Fruit fly (Drosophila melanogaster) whole organism, embryonic: ENCODE results near the gene PIG-L.
A peak's percentile ranks its signal among the peaks of the same experiment; 100 is the strongest.

Source experiments
- Bgb ChIP-seq: fragments of 200-800 bp; sonication (Bioruptor generic); IDR thresholded peaks from 2 replicates; pipeline ENCODE4 v1.3.6; 2022; ENCODE audit warnings: missing biosample characterization, missing genetic modification characterization; ENCODE audit not compliant: partially characterized antibody
- BtbVII ChIP-seq: fragments of 200-800 bp; sonication (Bioruptor generic); optimal IDR thresholded peaks from 3 replicates; lab custom pipeline; 2017; ENCODE audit warnings: missing biosample characterization, mild to moderate bottlenecking, missing genetic modification characterization
- CG10147 ChIP-seq: fragments of 200-800 bp; sonication (Bioruptor generic); optimal IDR thresholded peaks from 2 replicates; lab custom pipeline; 2019; ENCODE audit warnings: missing biosample characterization, mild to moderate bottlenecking, missing genetic modification characterization, moderate library complexity
- CG10431 ChIP-seq: fragments of 200-800 bp; sonication (Bioruptor generic); optimal IDR thresholded peaks from 3 replicates; lab custom pipeline; 2018; ENCODE audit warnings: missing biosample characterization, mild to moderate bottlenecking, missing genetic modification characterization
- CG10565 ChIP-seq: fragments of 200-800 bp; sonication (Bioruptor generic); optimal IDR thresholded peaks from 3 replicates; lab custom pipeline; 2016; ENCODE audit warnings: missing biosample characterization, mild to moderate bottlenecking, missing genetic modification characterization
- CG10654 ChIP-seq: fragments of 200-800 bp; sonication (Bioruptor generic); optimal IDR thresholded peaks from 2 replicates; lab custom pipeline; 2016; ENCODE audit warnings: missing biosample characterization, missing genetic modification characterization
- CG12744 ChIP-seq: fragments of 200-800 bp; sonication (Bioruptor generic); optimal IDR thresholded peaks from 2 replicates; lab custom pipeline; 2016; ENCODE audit warnings: missing biosample characterization, missing genetic modification characterization
- CG13624 ChIP-seq: fragments of 200-800 bp; sonication (Bioruptor generic); optimal IDR thresholded peaks from 2 replicates; lab custom pipeline; 2016; ENCODE audit warnings: missing biosample characterization, missing genetic modification characterization
- CG13775 ChIP-seq: fragments of 200-800 bp; sonication (Bioruptor generic); optimal IDR thresholded peaks from 3 replicates; lab custom pipeline; 2017; ENCODE audit warnings: missing biosample characterization, mild to moderate bottlenecking, missing genetic modification characterization
- CG14965 ChIP-seq: fragments of 200-800 bp; sonication (Bioruptor generic); optimal IDR thresholded peaks from 2 replicates; lab custom pipeline; 2016; ENCODE audit warnings: missing biosample characterization, missing genetic modification characterization, borderline replicate concordance
- CG16779 ChIP-seq: fragments of 200-800 bp; sonication (Bioruptor generic); IDR thresholded peaks from 2 replicates; pipeline ENCODE4 v1.3.6; 2022; ENCODE audit warnings: missing biosample characterization, missing genetic modification characterization
- CG2129 ChIP-seq: fragments of 200-800 bp; sonication (Bioruptor generic); IDR thresholded peaks from 2 replicates; pipeline ENCODE4 v1.3.6; 2022; ENCODE audit warnings: missing biosample characterization, missing genetic modification characterization; ENCODE audit not compliant: partially characterized antibody
- CG3065 ChIP-seq: fragments of 200-800 bp; sonication (Bioruptor generic); optimal IDR thresholded peaks from 2 replicates; lab custom pipeline; 2016; ENCODE audit warnings: missing biosample characterization, missing genetic modification characterization
- CG31365 ChIP-seq: fragments of 200-800 bp; sonication (Bioruptor generic); optimal IDR thresholded peaks from 2 replicates; lab custom pipeline; 2018; ENCODE audit warnings: missing biosample characterization, mild to moderate bottlenecking, missing genetic modification characterization
- CG3838 ChIP-seq: fragments of 200-800 bp; sonication (Bioruptor generic); optimal IDR thresholded peaks from 3 replicates; lab custom pipeline; 2016; ENCODE audit warnings: missing biosample characterization, missing genetic modification characterization
- CG42726 ChIP-seq: fragments of 200-800 bp; sonication (Bioruptor generic); IDR thresholded peaks from 2 replicates; pipeline ENCODE4 v1.3.6; 2022; ENCODE audit warnings: missing biosample characterization, missing genetic modification characterization; ENCODE audit not compliant: partially characterized antibody
- CG6791 ChIP-seq: fragments of 200-800 bp; sonication (Bioruptor generic); IDR thresholded peaks from 3 replicates; pipeline ENCODE4 v1.3.6; 2022; ENCODE audit warnings: missing biosample characterization, missing genetic modification characterization; ENCODE audit not compliant: partially characterized antibody
- CHES-1-like ChIP-seq: fragments of 200-800 bp; sonication (Bioruptor generic); optimal IDR thresholded peaks from 2 replicates; lab custom pipeline; 2016; ENCODE audit warnings: missing biosample characterization, missing genetic modification characterization
- Doc2 ChIP-seq: fragments of 200-800 bp; sonication (Bioruptor generic); IDR thresholded peaks from 2 replicates; pipeline ENCODE4 v1.3.6; 2022; ENCODE audit warnings: missing biosample characterization, missing genetic modification characterization
- Dp ChIP-seq: fragments of 200-800 bp; sonication (Bioruptor generic); optimal IDR thresholded peaks from 2 replicates; lab custom pipeline; 2018; ENCODE audit warnings: missing biosample characterization, mild to moderate bottlenecking, missing genetic modification characterization, moderate library complexity
- Ets97D ChIP-seq: fragments of 200-800 bp; sonication (Bioruptor generic); optimal IDR thresholded peaks from 3 replicates; lab custom pipeline; 2016; ENCODE audit warnings: missing biosample characterization, missing genetic modification characterization
- Fer2 ChIP-seq: fragments of 200-800 bp; sonication (Bioruptor generic); optimal IDR thresholded peaks from 2 replicates; lab custom pipeline; 2018; ENCODE audit warnings: missing biosample characterization, mild to moderate bottlenecking, missing genetic modification characterization, moderate library complexity
- H2.0 ChIP-seq: fragments of 200-800 bp; sonication (Bioruptor generic); IDR thresholded peaks from 2 replicates; pipeline ENCODE4 v1.3.6; 2022; ENCODE audit warnings: missing biosample characterization, missing genetic modification characterization
- HLH3B ChIP-seq: fragments of 200-800 bp; sonication (Bioruptor generic); IDR thresholded peaks from 2 replicates; pipeline ENCODE4 v1.3.6; 2022; ENCODE audit warnings: missing biosample characterization, missing genetic modification characterization
- HLH4C ChIP-seq: fragments of 200-800 bp; sonication (Bioruptor generic); IDR thresholded peaks from 3 replicates; pipeline ENCODE4 v1.3.6; 2022; ENCODE audit warnings: missing biosample characterization, missing genetic modification characterization; ENCODE audit not compliant: partially characterized antibody
- Lpt ChIP-seq: fragments of >200 bp; optimal IDR thresholded peaks from 2 replicates; lab custom pipeline; 2018; ENCODE audit warnings: missing biosample characterization, missing genetic modification characterization
- Meics ChIP-seq: fragments of 200-800 bp; sonication (Bioruptor generic); optimal IDR thresholded peaks from 2 replicates; lab custom pipeline; 2017; ENCODE audit warnings: missing biosample characterization, mild to moderate bottlenecking, missing genetic modification characterization
- Mrtf ChIP-seq: fragments of 200-800 bp; sonication (Bioruptor generic); IDR thresholded peaks from 3 replicates; pipeline ENCODE4 v1.3.6; 2022; ENCODE audit warnings: missing biosample characterization, missing genetic modification characterization
- NC2α ChIP-seq: fragments of 200-800 bp; sonication (Bioruptor generic); optimal IDR thresholded peaks from 2 replicates; lab custom pipeline; 2016; ENCODE audit warnings: missing biosample characterization, missing genetic modification characterization
- Rx ChIP-seq: fragments of 200-800 bp; sonication (Bioruptor generic); IDR thresholded peaks from 2 replicates; pipeline ENCODE4 v1.3.6; 2022; ENCODE audit warnings: missing biosample characterization, missing genetic modification characterization
- Stat92E ChIP-seq, 3 experiments: fragments of >200 bp in 2 of 3; fragments of 200-800 bp in 1 of 3; sonication (Bioruptor generic) in 1 of 3; optimal IDR thresholded peaks; 2 replicates each; lab custom pipeline; 2017 to 2019; ENCODE audit warnings: missing biosample characterization in 3 of 3, missing genetic modification characterization in 3 of 3, mild to moderate bottlenecking in 1 of 3, moderate library complexity in 1 of 3
- ap ChIP-seq: fragments of 200-800 bp; sonication (Bioruptor generic); IDR thresholded peaks from 2 replicates; pipeline ENCODE4 v1.3.6; 2022; ENCODE audit warnings: missing biosample characterization, missing genetic modification characterization
- ase ChIP-seq: fragments of 200-800 bp; sonication (Bioruptor generic); IDR thresholded peaks from 3 replicates; pipeline ENCODE4 v1.3.6; 2022; ENCODE audit warnings: missing biosample characterization, missing genetic modification characterization
- bab2 ChIP-seq: fragments of 200-800 bp; sonication (Bioruptor generic); optimal IDR thresholded peaks from 2 replicates; lab custom pipeline; 2016; ENCODE audit warnings: missing biosample characterization, missing genetic modification characterization
- cg ChIP-seq: fragments of 200-800 bp; sonication (Bioruptor generic); optimal IDR thresholded peaks from 3 replicates; lab custom pipeline; 2019; ENCODE audit warnings: missing biosample characterization, mild to moderate bottlenecking, missing genetic modification characterization, moderate library complexity
- dm ChIP-seq: fragments of 200-800 bp; sonication (Bioruptor generic); optimal IDR thresholded peaks from 3 replicates; lab custom pipeline; 2016; ENCODE audit warnings: missing biosample characterization, missing genetic modification characterization
- esg ChIP-seq: fragments of 200-800 bp; sonication (Bioruptor generic); conservative IDR thresholded peaks from 2 replicates; pipeline ENCODE4 v1.3.6; 2022; ENCODE audit warnings: missing biosample characterization, missing genetic modification characterization
- fru ChIP-seq: fragments of >200 bp; optimal IDR thresholded peaks from 2 replicates; lab custom pipeline; 2017
- jumu ChIP-seq: fragments of 200-800 bp; sonication (Bioruptor generic); optimal IDR thresholded peaks from 3 replicates; lab custom pipeline; 2016; ENCODE audit warnings: missing biosample characterization, missing genetic modification characterization
- luna ChIP-seq: fragments of 200-800 bp; sonication (Bioruptor generic); optimal IDR thresholded peaks from 2 replicates; lab custom pipeline; 2016; ENCODE audit warnings: missing biosample characterization, missing genetic modification characterization
- nerfin-2 ChIP-seq: fragments of 200-800 bp; sonication (Bioruptor generic); IDR thresholded peaks from 2 replicates; pipeline ENCODE4 v1.3.6; 2022; ENCODE audit warnings: missing biosample characterization, missing genetic modification characterization; ENCODE audit not compliant: partially characterized antibody
- nom ChIP-seq: fragments of 200-800 bp; sonication (Bioruptor generic); optimal IDR thresholded peaks from 2 replicates; lab custom pipeline; 2017; ENCODE audit warnings: missing biosample characterization, missing genetic modification characterization, mild to moderate bottlenecking, moderate library complexity, missing genetic modification reagents
- peb ChIP-seq: fragments of 200-800 bp; sonication (Bioruptor generic); IDR thresholded peaks from 2 replicates; pipeline ENCODE4 v1.3.6; 2022; ENCODE audit warnings: missing biosample characterization, missing genetic modification characterization
- pho ChIP-seq: fragments of 200-800 bp; sonication (Bioruptor generic); optimal IDR thresholded peaks from 2 replicates; lab custom pipeline; 2016; ENCODE audit warnings: missing biosample characterization, missing genetic modification characterization
- prd ChIP-seq, 3 experiments: fragments of >200 bp in 2 of 3; fragments of 200-800 bp in 1 of 3; sonication (Bioruptor generic) in 1 of 3; optimal IDR thresholded peaks in 2 of 3; IDR thresholded peaks in 1 of 3; 2 replicates in 2 of 3; 3 replicates in 1 of 3; pipeline versions ENCODE4 v1.3.6 to Lab custom; 2017 to 2022; ENCODE audit warnings: missing biosample characterization in 1 of 3, missing genetic modification characterization in 1 of 3
- rib ChIP-seq: fragments of 200-800 bp; sonication (Bioruptor generic); IDR thresholded peaks from 2 replicates; pipeline ENCODE4 v1.3.6; 2022; ENCODE audit warnings: missing biosample characterization, missing genetic modification characterization
- sens ChIP-seq: fragments of 200-800 bp; sonication (Bioruptor generic); peaks from one replicate; lab custom pipeline; 2016; ENCODE audit warnings: missing biosample characterization, missing genetic modification characterization
- ssp ChIP-seq: fragments of 200-800 bp; sonication (Bioruptor generic); IDR thresholded peaks from 2 replicates; pipeline ENCODE4 v1.3.6; 2022; ENCODE audit warnings: missing biosample characterization, missing genetic modification characterization
- trh ChIP-seq: fragments of 200-800 bp; sonication (Bioruptor generic); optimal IDR thresholded peaks from 2 replicates; lab custom pipeline; 2016; ENCODE audit warnings: missing biosample characterization, missing genetic modification characterization
- zf30C ChIP-seq: fragments of 200-800 bp; sonication (Bioruptor generic); optimal IDR thresholded peaks from 3 replicates; lab custom pipeline; 2018; ENCODE audit warnings: missing biosample characterization, mild to moderate bottlenecking, missing genetic modification characterization

Gene PIG-L

dm6 chr3R:20059650-20060049, 38.5 kb upstream of the PIG-L start, which contains the start of gene CG4390:
Gene CG4390 (minus strand): TSS chr3R:20059750.
- TF ChIP-seq CG3065 (GFP tag; lab: Kevin White, UChicago), result no peak
- no peak for TF ChIP-seq Lpt (GFP tag; lab: Kevin White, UChicago)
- no peak for TF ChIP-seq ap
- TF ChIP-seq HLH4C (GFP tag; lab: Robert Waterston, UW), result no peak
- TF ChIP-seq HLH3B (GFP tag; lab: Robert Waterston, UW), result no peak
- no peak for TF ChIP-seq luna

- TF ChIP-seq CG13775 (GFP tag; lab: Kevin White, UChicago), result no peak
- TF ChIP-seq Ets97D (GFP tag; lab: Kevin White, UChicago), result no peak
- no peak for TF ChIP-seq cg (GFP tag; lab: Kevin White, UChicago)
- no peak for TF ChIP-seq CG16779
- TF ChIP-seq Fer2 (tag; lab: Kevin White, UChicago), result no peak
- TF ChIP-seq ase (GFP tag; lab: Robert Waterston, UW), result no peak
- TF ChIP-seq Bgb, result peak; percentile 71; the same call in 1 of the 2 replicates
- TF ChIP-seq CG10431 (GFP tag; lab: Kevin White, UChicago), result no peak
- no peak for TF ChIP-seq Meics
- no peak for TF ChIP-seq CG13624 (GFP tag; lab: Kevin White, UChicago)
- no peak for TF ChIP-seq rib (GFP tag; lab: Robert Waterston, UW)
- peak; percentile 6 for TF ChIP-seq Dp (GFP tag; lab: Kevin White, UChicago)
- no peak for TF ChIP-seq CG31365 (tag; lab: Kevin White, UChicago)
- no peak for TF ChIP-seq NC2α (GFP tag; lab: Kevin White, UChicago)
- no peak for TF ChIP-seq pho (GFP tag; lab: Kevin White, UChicago)
- TF ChIP-seq peb, result no peak
- TF ChIP-seq sens (GFP tag; lab: Kevin White, UChicago), result peak; percentile 38
- no peak for TF ChIP-seq CG10565 (GFP tag; lab: Kevin White, UChicago)
- TF ChIP-seq bab2 (GFP tag; lab: Kevin White, UChicago), result no peak
- no peak for TF ChIP-seq BtbVII (GFP tag; lab: Kevin White, UChicago)
- TF ChIP-seq Mrtf (GFP tag; lab: Robert Waterston, UW), result no peak
- no peak for TF ChIP-seq fru (lab: Kevin White, UChicago)
- TF ChIP-seq nerfin-2 (GFP tag; lab: Robert Waterston, UW), result no peak
- TF ChIP-seq CG42726 (GFP tag; lab: Robert Waterston, UW), result 0 out of 2 replicates have a peak, but pooled peaks have one; percentile 38
- TF ChIP-seq jumu (GFP tag; lab: Kevin White, UChicago), result no peak
- TF ChIP-seq CG10654, result no peak
- 0 out of 2 replicates have a peak, but pooled peaks have one; percentile 34 for TF ChIP-seq H2.0 (GFP tag; lab: Robert Waterston, UW)
- TF ChIP-seq CG6791 (GFP tag; lab: Robert Waterston, UW), result peak; percentile 70; the same call in 2 of the 3 replicates
- no peak for TF ChIP-seq Rx (GFP tag; lab: Robert Waterston, UW)
- TF ChIP-seq prd (optimal IDR thresholded peaks at IDR 0.05; lab: Kevin White, UChicago), result peak in 1 of 2 experiments; percentile 32
- TF ChIP-seq prd (GFP tag; IDR thresholded peaks at IDR 0.05; lab: Robert Waterston, UW), result no peak
- TF ChIP-seq esg, result no peak
- TF ChIP-seq zf30C (GFP tag; lab: Kevin White, UChicago), result no peak
- no peak for TF ChIP-seq dm
- no peak for TF ChIP-seq CG12744 (GFP tag; lab: Kevin White, UChicago)
- TF ChIP-seq CG3838, result no peak
- TF ChIP-seq trh (GFP tag; lab: Kevin White, UChicago), result no peak
- TF ChIP-seq CG10147 (GFP tag; lab: Kevin White, UChicago), result no peak
- no peak for TF ChIP-seq CHES-1-like (GFP tag; lab: Kevin White, UChicago)
- no peak for TF ChIP-seq Doc2
- no peak for TF ChIP-seq Stat92E (GFP tag; optimal IDR thresholded peaks at IDR 0.05; lab: Kevin White, UChicago)
- TF ChIP-seq ssp (GFP tag; lab: Robert Waterston, UW), result 0 out of 2 replicates have a peak, but pooled peaks have one; percentile 8
- TF ChIP-seq nom (GFP tag; lab: Kevin White, UChicago), result no peak
- TF ChIP-seq CG2129 (GFP tag; lab: Robert Waterston, UW), result no peak
- TF ChIP-seq CG14965 (GFP tag; lab: Kevin White, UChicago), result no peak
Observed at dm6 chr3R:20058960-20059359, 37.8 kb upstream of the PIG-L start.
